Worm (Caenorhabditis elegans) whole organism, late embryonic: ENCODE results near the gene lgc-11.
A peak's percentile ranks its signal among the peaks of the same experiment; 100 is the strongest.

Experiments
- C08G9.2 ChIP-seq: sonication (generic microtip); optimal IDR thresholded peaks from 2 replicates; lab custom pipeline; 2016; ENCODE audit warnings: mild to moderate bottlenecking, missing genetic modification characterization, moderate library complexity, missing compliant biosample characterization
- C38D4.7 ChIP-seq: fragments of 200-800 bp; sonication (Bioruptor generic); optimal IDR thresholded peaks from 2 replicates; lab custom pipeline; 2018; ENCODE audit warnings: mild to moderate bottlenecking, missing genetic modification characterization, moderate library complexity, missing compliant biosample characterization
- F13H6.1 ChIP-seq: sonication (generic microtip); optimal IDR thresholded peaks from 2 replicates; lab custom pipeline; 2016; ENCODE audit warnings: missing genetic modification characterization, missing compliant biosample characterization
- K02D7.2 ChIP-seq: sonication (generic microtip); optimal IDR thresholded peaks from 2 replicates; lab custom pipeline; 2017; ENCODE audit warnings: mild to moderate bottlenecking, missing genetic modification characterization, missing compliant biosample characterization
- T23F11.4 ChIP-seq: fragments of 200-800 bp; sonication (Bioruptor generic); optimal IDR thresholded peaks from 2 replicates; lab custom pipeline; 2018; ENCODE audit warnings: mild to moderate bottlenecking, missing genetic modification characterization, missing compliant biosample characterization
- ahr-1 ChIP-seq: sonication (generic microtip); optimal IDR thresholded peaks from 2 replicates; lab custom pipeline; 2016; ENCODE audit warnings: missing genetic modification characterization, missing compliant biosample characterization
- ceh-14 ChIP-seq: sonication (generic microtip); optimal IDR thresholded peaks from 2 replicates; lab custom pipeline; 2016; ENCODE audit warnings: missing genotype, missing genetic modification characterization, missing compliant biosample characterization
- ceh-2 ChIP-seq: sonication (generic microtip); optimal IDR thresholded peaks from 2 replicates; lab custom pipeline; 2016; ENCODE audit warnings: missing genotype, missing genetic modification characterization, missing compliant biosample characterization
- ceh-30 ChIP-seq: fragments of 150-350 bp; optimal IDR thresholded peaks from 2 replicates; lab custom pipeline; 2014; ENCODE audit warnings: missing biosample characterization, missing genetic modification characterization
- ceh-31 ChIP-seq: sonication (generic microtip); optimal IDR thresholded peaks from 2 replicates; lab custom pipeline; 2016; ENCODE audit warnings: missing genetic modification characterization, missing compliant biosample characterization
- ceh-34 ChIP-seq: sonication (generic microtip); optimal IDR thresholded peaks from 2 replicates; lab custom pipeline; 2016; ENCODE audit warnings: mild to moderate bottlenecking, missing genetic modification characterization, missing compliant biosample characterization
- ceh-45 ChIP-seq: fragments of 200-800 bp; sonication (Bioruptor generic); IDR thresholded peaks from 2 replicates; pipeline ENCODE4 v1.3.6; 2022; ENCODE audit warnings: missing genetic modification reagents, missing genetic modification characterization, missing compliant biosample characterization
- ceh-48 ChIP-seq: sonication (generic microtip); optimal IDR thresholded peaks from 2 replicates; lab custom pipeline; 2016; ENCODE audit warnings: missing genetic modification characterization, inconsistent platforms, missing compliant biosample characterization
- ceh-9 ChIP-seq: sonication (generic microtip); optimal IDR thresholded peaks from 2 replicates; lab custom pipeline; 2016; ENCODE audit warnings: mild to moderate bottlenecking, missing genetic modification characterization, inconsistent platforms, missing compliant biosample characterization
- dve-1 ChIP-seq: sonication (generic microtip); optimal IDR thresholded peaks from 2 replicates; lab custom pipeline; 2017; ENCODE audit warnings: antibody characterized with exemption, mild to moderate bottlenecking, missing genetic modification characterization, missing compliant biosample characterization
- elt-2 ChIP-seq: sonication (generic microtip); optimal IDR thresholded peaks from 2 replicates; lab custom pipeline; 2016; ENCODE audit warnings: missing genetic modification reagents, missing genetic modification characterization, missing compliant biosample characterization
- elt-4 ChIP-seq: sonication (generic microtip); optimal IDR thresholded peaks from 2 replicates; lab custom pipeline; 2016; ENCODE audit warnings: missing genetic modification characterization, missing compliant biosample characterization
- ets-4 ChIP-seq: sonication (generic microtip); optimal IDR thresholded peaks from 2 replicates; lab custom pipeline; 2016; ENCODE audit warnings: missing genetic modification characterization, missing compliant biosample characterization
- eyg-1 ChIP-seq: sonication (generic microtip); optimal IDR thresholded peaks from 2 replicates; lab custom pipeline; 2016; ENCODE audit warnings: missing genotype, missing genetic modification characterization, missing compliant biosample characterization
- fkh-10 ChIP-seq: fragments of 150-350 bp; optimal IDR thresholded peaks from 2 replicates; lab custom pipeline; 2014; ENCODE audit warnings: missing biosample characterization, missing genetic modification reagents, missing genetic modification characterization
- fkh-6 ChIP-seq: sonication (generic microtip); optimal IDR thresholded peaks from 2 replicates; lab custom pipeline; 2016; ENCODE audit warnings: missing genetic modification characterization, missing compliant biosample characterization
- gmeb-2 ChIP-seq: sonication (generic microtip); optimal IDR thresholded peaks from 2 replicates; lab custom pipeline; 2016; ENCODE audit warnings: missing genetic modification characterization, inconsistent platforms, missing compliant biosample characterization
- hlh-15 ChIP-seq: sonication (generic microtip); optimal IDR thresholded peaks from 2 replicates; lab custom pipeline; 2016; ENCODE audit warnings: missing genetic modification characterization, missing compliant biosample characterization
- hlh-30 ChIP-seq: sonication (generic microtip); optimal IDR thresholded peaks from 2 replicates; lab custom pipeline; 2017; ENCODE audit warnings: antibody characterized with exemption, missing genetic modification characterization, missing compliant biosample characterization; ENCODE audit not compliant: insufficient read depth
- hlh-6 ChIP-seq: sonication (generic microtip); optimal IDR thresholded peaks from 2 replicates; lab custom pipeline; 2016; ENCODE audit warnings: missing genotype, missing genetic modification characterization, missing compliant biosample characterization
- lim-6 ChIP-seq: sonication (generic microtip); optimal IDR thresholded peaks from 2 replicates; lab custom pipeline; 2016; ENCODE audit warnings: missing genetic modification characterization, missing compliant biosample characterization
- lin-11 ChIP-seq: fragments of 200-800 bp; sonication (Bioruptor generic); optimal IDR thresholded peaks from 2 replicates; lab custom pipeline; 2018; ENCODE audit warnings: mild to moderate bottlenecking, missing genetic modification characterization, missing compliant biosample characterization
- madf-2 ChIP-seq: sonication (generic microtip); optimal IDR thresholded peaks from 2 replicates; lab custom pipeline; 2017; ENCODE audit warnings: missing genetic modification characterization, missing compliant biosample characterization
- nfya-1 ChIP-seq: sonication (generic microtip); optimal IDR thresholded peaks from 2 replicates; lab custom pipeline; 2017; ENCODE audit warnings: missing genetic modification characterization, mild to moderate bottlenecking, missing compliant biosample characterization, antibody characterized with exemption, moderate library complexity
- nhr-11 ChIP-seq: fragments of 150-350 bp; optimal IDR thresholded peaks from 2 replicates; lab custom pipeline; 2014; ENCODE audit warnings: missing biosample characterization, missing genetic modification characterization
- nhr-232 ChIP-seq: sonication (generic microtip); optimal IDR thresholded peaks from 2 replicates; lab custom pipeline; 2016; ENCODE audit warnings: missing genetic modification characterization, missing compliant biosample characterization
- odd-2 ChIP-seq: sonication (generic microtip); optimal IDR thresholded peaks from 2 replicates; lab custom pipeline; 2017; ENCODE audit warnings: antibody characterized with exemption, mild to moderate bottlenecking, missing genetic modification characterization, missing compliant biosample characterization
- pag-3 ChIP-seq: sonication (generic microtip); optimal IDR thresholded peaks from 2 replicates; lab custom pipeline; 2016; ENCODE audit warnings: missing compliant biosample characterization, missing genetic modification characterization, borderline replicate concordance
- pat-9 ChIP-seq: fragments of 200-800 bp; sonication (Bioruptor generic); optimal IDR thresholded peaks from 2 replicates; lab custom pipeline; 2018; ENCODE audit warnings: mild to moderate bottlenecking, missing genetic modification characterization, moderate library complexity, missing compliant biosample characterization
- pax-1 ChIP-seq: fragments of 150-350 bp; optimal IDR thresholded peaks from 2 replicates; lab custom pipeline; 2014; ENCODE audit warnings: missing biosample characterization, missing genetic modification characterization
- pha-2 ChIP-seq: sonication (generic microtip); optimal IDR thresholded peaks from 2 replicates; lab custom pipeline; 2017; ENCODE audit warnings: mild to moderate bottlenecking, missing genetic modification characterization, missing compliant biosample characterization
- pqm-1 ChIP-seq: sonication (generic microtip); optimal IDR thresholded peaks from 2 replicates; lab custom pipeline; 2016; ENCODE audit warnings: missing genetic modification characterization, missing compliant biosample characterization
- rnt-1 ChIP-seq: sonication (generic microtip); optimal IDR thresholded peaks from 2 replicates; lab custom pipeline; 2016; ENCODE audit warnings: missing genetic modification characterization, missing compliant biosample characterization
- sdc-2 ChIP-seq: sonication (generic microtip); optimal IDR thresholded peaks from 2 replicates; lab custom pipeline; 2016; ENCODE audit warnings: missing genotype, missing genetic modification characterization, missing compliant biosample characterization
- sox-2 ChIP-seq: fragments of 200-800 bp; sonication (Bioruptor generic); IDR thresholded peaks from 2 replicates; pipeline ENCODE4 v1.3.6; 2022; ENCODE audit warnings: missing genetic modification reagents, missing genetic modification characterization, missing compliant biosample characterization
- sox-4 ChIP-seq: sonication (generic microtip); optimal IDR thresholded peaks from 2 replicates; lab custom pipeline; 2017; ENCODE audit warnings: mild to moderate bottlenecking, missing genetic modification characterization, inconsistent platforms, missing compliant biosample characterization
- tbx-2 ChIP-seq: sonication (generic microtip); optimal IDR thresholded peaks from 2 replicates; lab custom pipeline; 2016; ENCODE audit warnings: missing genetic modification characterization, missing compliant biosample characterization
- tbx-7 ChIP-seq: sonication (generic microtip); optimal IDR thresholded peaks from 2 replicates; lab custom pipeline; 2016; ENCODE audit warnings: missing genotype, missing genetic modification characterization, missing compliant biosample characterization
- unc-55 ChIP-seq: sonication (generic microtip); optimal IDR thresholded peaks from 2 replicates; lab custom pipeline; 2017; ENCODE audit warnings: missing biosample characterization, missing genetic modification reagents, missing genetic modification characterization

lgc-11 gene

DNA sequence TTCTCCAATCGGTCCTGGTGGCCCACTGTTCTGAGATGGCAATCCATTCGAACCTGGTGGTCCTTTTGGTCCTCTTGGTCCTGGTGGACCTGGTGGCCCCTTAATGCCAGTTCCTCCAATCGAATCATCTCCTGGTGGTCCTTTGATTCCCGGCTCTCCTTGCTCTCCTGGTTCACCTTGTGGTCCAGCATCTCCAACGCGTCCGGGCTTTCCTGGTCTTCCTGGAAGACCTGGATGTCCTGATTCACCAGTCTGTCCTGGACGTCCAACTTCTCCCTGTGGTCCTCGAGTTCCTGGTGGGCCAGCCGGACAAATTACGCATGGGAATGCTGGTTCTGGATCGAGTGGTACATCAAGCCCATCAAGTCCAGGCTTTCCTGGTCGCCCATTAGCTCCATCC is 30.4 kb upstream of the lgc-11 start:
- TF ChIP-seq eyg-1 (tag; lab: Kevin White, UChicago) (no peak), ets-4 (no peak), pag-3 (tag; lab: Kevin White, UChicago) (no peak), hlh-6 (peak; percentile 43), nhr-232 (tag; lab: Kevin White, UChicago) (no peak), lim-6 (tag; lab: Kevin White, UChicago) (no peak), ceh-30 (tag; lab: Kevin White, UChicago) (no peak), ceh-9 (tag; lab: Kevin White, UChicago) (peak; percentile 19), elt-4 (tag; lab: Kevin White, UChicago) (no peak), pqm-1 (tag; lab: Kevin White, UChicago) (no peak)

DNA sequence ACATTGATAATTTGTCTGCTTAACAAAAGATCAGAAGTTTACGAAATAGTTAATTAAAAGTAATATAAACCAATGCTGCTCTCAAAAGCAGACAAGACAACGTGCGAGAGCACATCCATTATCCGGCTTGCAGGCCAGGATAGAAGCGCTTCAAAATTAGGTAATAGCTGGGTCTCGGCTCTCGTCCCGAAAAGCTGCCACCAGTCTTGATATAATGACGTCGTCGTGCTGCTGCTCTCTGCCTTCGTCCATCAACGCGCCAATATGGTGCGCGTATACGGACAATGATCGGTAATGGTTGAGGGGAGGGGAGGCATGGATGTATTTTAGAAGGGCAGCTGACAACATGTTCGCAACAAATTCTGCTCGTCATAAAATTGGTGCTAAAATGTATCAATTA is 28.0 kb upstream of the lgc-11 start:
- TF ChIP-seq madf-2 (tag; lab: Kevin White, UChicago) (no peak), pax-1 (tag; lab: Kevin White, UChicago) (no peak), K02D7.2 (tag; lab: Kevin White, UChicago) (no peak), ceh-2 (tag; lab: Kevin White, UChicago) (no peak), ceh-14 (tag; lab: Kevin White, UChicago) (no peak), C38D4.7 (no peak), sox-2 (GFP tag; lab: Robert Waterston, UW) (no peak)
- TF ChIP-seq, all 69 proteins: peak for 0

DNA sequence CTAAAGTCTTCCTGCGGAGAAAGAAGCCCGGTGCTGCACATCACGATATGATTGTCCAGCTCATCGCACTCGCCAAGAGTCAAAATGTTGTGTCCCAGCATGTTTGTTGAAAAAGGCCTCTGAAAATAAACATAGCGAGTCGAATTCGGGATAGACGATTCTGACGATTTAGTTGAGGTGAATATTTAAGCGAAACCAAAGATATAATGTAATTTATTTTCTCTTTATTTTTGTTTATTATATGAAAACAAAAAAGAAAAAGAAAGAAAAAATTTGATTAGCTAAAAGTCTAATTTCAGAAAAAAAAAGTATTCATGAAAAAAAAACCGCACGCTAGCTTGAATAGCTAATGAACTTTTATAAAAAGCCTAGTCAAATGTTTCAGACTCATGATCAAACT is 26.2 kb upstream of the lgc-11 start, which contains the start of gene ceh-14:
Gene ceh-14, minus strand, starts transcription at position 101 of the 400 bp plus-strand sequence.
- TF ChIP-seq pag-3 (tag; lab: Kevin White, UChicago) (no peak), hlh-6 (no peak), hlh-30 (no peak), F13H6.1 (tag; lab: Kevin White, UChicago) (no peak), hlh-15 (tag; lab: Kevin White, UChicago) (no peak), eyg-1 (tag; lab: Kevin White, UChicago) (no peak), lin-11 (tag; lab: Kevin White, UChicago) (no peak), ceh-30 (tag; lab: Kevin White, UChicago) (no peak)

DNA sequence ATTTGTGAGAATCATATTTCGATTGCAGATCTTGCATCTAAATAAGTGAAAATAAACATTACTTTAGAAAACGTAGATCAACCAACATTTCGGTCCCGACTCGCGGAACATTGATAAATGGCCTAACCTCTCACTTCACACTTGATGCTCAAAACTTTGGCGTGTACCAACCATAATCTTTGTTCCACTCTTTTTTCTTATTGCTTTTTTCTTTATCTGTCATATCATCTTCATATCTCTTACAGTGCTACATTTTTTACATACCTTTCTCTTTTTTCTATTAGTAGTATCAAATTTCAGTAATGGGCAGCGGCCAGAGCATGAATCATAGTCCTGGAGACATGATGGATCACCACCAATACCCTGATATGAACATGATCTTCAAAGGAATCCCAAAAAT is 18.8 kb upstream of the lgc-11 start, which contains the start of gene F46C8.3:
Gene F46C8.3, plus strand, starts transcription at position 301 of the 400 bp plus-strand sequence.
- TF ChIP-seq nfya-1 (tag; lab: Kevin White, UChicago) (no peak), lin-11 (tag; lab: Kevin White, UChicago) (no peak), ets-4 (no peak), ahr-1 (no peak), pat-9 (tag; lab: Kevin White, UChicago) (no peak), fkh-10 (GFP tag; lab: Kevin White, UChicago) (no peak), T23F11.4 (GFP tag; lab: Kevin White, UChicago) (no peak), odd-2 (no peak)

DNA sequence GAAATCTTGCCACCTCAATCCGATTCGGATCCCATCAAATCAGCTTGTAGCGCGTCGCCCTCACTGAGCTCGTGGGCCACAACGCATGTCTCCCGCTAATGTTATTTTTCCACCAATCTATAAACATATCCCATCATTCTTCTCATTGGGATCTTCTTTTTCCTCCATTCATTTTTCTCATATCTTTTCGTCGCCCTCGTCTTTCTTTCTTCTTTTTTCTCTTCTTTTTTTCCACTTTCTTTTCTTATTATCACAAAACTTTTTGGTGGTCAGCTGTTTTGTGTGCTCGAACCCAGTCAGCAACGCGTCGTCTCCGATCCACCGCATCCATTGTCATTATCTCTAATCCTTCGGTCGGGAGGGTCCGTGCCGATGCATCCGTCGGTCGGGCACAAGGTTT is 17.4 kb upstream of the lgc-11 start:
- TF ChIP-seq ceh-14 (tag; lab: Kevin White, UChicago) (no peak), ceh-31 (no peak), rnt-1 (peak; percentile 68), sox-4 (tag; lab: Kevin White, UChicago) (no peak), unc-55 (GFP tag; lab: Kevin White, UChicago) (peak; percentile 22), fkh-6 (tag; lab: Kevin White, UChicago) (no peak), pha-2 (tag; lab: Kevin White, UChicago) (no peak), ceh-45 (GFP tag; lab: Robert Waterston, UW) (no peak), C08G9.2 (tag; lab: Kevin White, UChicago) (no peak), tbx-2 (tag; lab: Kevin White, UChicago) (peak; percentile 4), madf-2 (tag; lab: Kevin White, UChicago) (no peak), nhr-11 (tag; lab: Kevin White, UChicago) (no peak), elt-4 (tag; lab: Kevin White, UChicago) (no peak), F13H6.1 (tag; lab: Kevin White, UChicago) (no peak), pqm-1 (tag; lab: Kevin White, UChicago) (no peak), sdc-2 (tag; lab: Kevin White, UChicago) (no peak), gmeb-2 (tag; lab: Kevin White, UChicago) (no peak), nfya-1 (tag; lab: Kevin White, UChicago) (peak; percentile 8), tbx-7 (tag; lab: Kevin White, UChicago) (no peak), elt-2 (tag; lab: Kevin White, UChicago) (no peak), K02D7.2 (tag; lab: Kevin White, UChicago) (no peak), ceh-48 (tag; lab: Kevin White, UChicago) (no peak), dve-1 (tag; lab: Kevin White, UChicago) (no peak), ceh-34 (tag; lab: Kevin White, UChicago) (peak; percentile 34), pat-9 (tag; lab: Kevin White, UChicago) (no peak)
